Worm (Caenorhabditis elegans) whole organism, young adult: ENCODE measurements around the gene nep-10.
A peak's percentile ranks its signal among the peaks of the same experiment; 100 is the strongest.

Experiments used
- B0019.2 ChIP-seq: fragments of 200-800 bp; sonication (Bioruptor generic); conservative IDR thresholded peaks from 2 replicates; pipeline ENCODE4 v1.3.6; 2022; ENCODE audit warnings: missing genetic modification reagents, missing genetic modification characterization, missing compliant biosample characterization
- B0261.1 ChIP-seq: sonication (generic microtip); optimal IDR thresholded peaks from 2 replicates; lab custom pipeline; 2016; ENCODE audit warnings: mild to moderate bottlenecking, missing genetic modification characterization, moderate library complexity, missing compliant biosample characterization
- B0336.3 ChIP-seq: fragments of 200-800 bp; sonication (Bioruptor generic); IDR thresholded peaks from 2 replicates; pipeline ENCODE4 v1.3.6; 2022; ENCODE audit warnings: missing genetic modification characterization, missing compliant biosample characterization
- F10E7.11 ChIP-seq: sonication (generic microtip); optimal IDR thresholded peaks from 2 replicates; lab custom pipeline; 2017; ENCODE audit warnings: mild to moderate bottlenecking, missing genetic modification characterization, moderate library complexity, missing compliant biosample characterization
- F37B4.10 ChIP-seq: fragments of 200-800 bp; sonication (Bioruptor generic); IDR thresholded peaks from 2 replicates; pipeline ENCODE4 v1.3.6; 2022; ENCODE audit warnings: missing genetic modification characterization, missing compliant biosample characterization
- Y53F4B.3 ChIP-seq: fragments of 200-800 bp; sonication (Bioruptor generic); IDR thresholded peaks from 2 replicates; pipeline ENCODE4 v1.3.6; 2022; ENCODE audit warnings: missing genetic modification reagents, missing genetic modification characterization, missing compliant biosample characterization
- ama-1 ChIP-seq, 3 experiments: fragments of 150-350 bp in 1 of 3; sonication (generic microtip) in 2 of 3; optimal IDR thresholded peaks; 2 replicates each; lab custom pipeline; 2014 to 2018; ENCODE audit warnings: missing biosample characterization in 2 of 3, missing genetic modification characterization in 2 of 3, missing genetic modification reagents in 2 of 3
- aptf-2 ChIP-seq: fragments of 200-800 bp; sonication (Bioruptor generic); conservative IDR thresholded peaks from 2 replicates; pipeline ENCODE4 v1.3.6; 2022; ENCODE audit warnings: missing genetic modification reagents, missing genetic modification characterization, missing compliant biosample characterization
- atf-7 ChIP-seq: sonication (generic microtip); optimal IDR thresholded peaks from 2 replicates; lab custom pipeline; 2017; ENCODE audit warnings: mild to moderate bottlenecking, missing genetic modification characterization, missing compliant biosample characterization
- attf-3 ChIP-seq: fragments of 200-800 bp; sonication (Bioruptor generic); conservative IDR thresholded peaks from 2 replicates; pipeline ENCODE4 v1.3.6; 2022; ENCODE audit warnings: missing genetic modification reagents, missing genetic modification characterization, missing compliant biosample characterization
- attf-6 ChIP-seq: fragments of 200-800 bp; sonication (Bioruptor generic); IDR thresholded peaks from 2 replicates; pipeline ENCODE4 v1.3.6; 2022; ENCODE audit warnings: missing genetic modification reagents, missing genetic modification characterization, missing compliant biosample characterization
- bed-2 ChIP-seq: fragments of 200-800 bp; sonication (Bioruptor generic); IDR thresholded peaks from 2 replicates; pipeline ENCODE4 v1.3.6; 2022; ENCODE audit warnings: missing genetic modification reagents, missing genetic modification characterization, missing compliant biosample characterization
- ceh-58 ChIP-seq: fragments of 200-800 bp; sonication (Bioruptor generic); IDR thresholded peaks from 2 replicates; pipeline ENCODE4 v1.3.6; 2022; ENCODE audit warnings: missing genetic modification characterization, missing compliant biosample characterization
- ceh-91 ChIP-seq: fragments of 200-800 bp; sonication (Bioruptor generic); IDR thresholded peaks from 2 replicates; pipeline ENCODE4 v1.3.6; 2022; ENCODE audit warnings: missing genetic modification reagents, missing genetic modification characterization, missing compliant biosample characterization
- die-1 ChIP-seq: sonication (generic microtip); optimal IDR thresholded peaks from 2 replicates; lab custom pipeline; 2016; ENCODE audit warnings: missing genotype, mild to moderate bottlenecking, missing genetic modification characterization, missing compliant biosample characterization
- dpl-1 ChIP-seq: fragments of 150-350 bp; optimal IDR thresholded peaks from 2 replicates; lab custom pipeline; 2014; ENCODE audit warnings: missing biosample characterization, missing genetic modification reagents, missing genetic modification characterization
- efl-1 ChIP-seq: fragments of 150-350 bp; optimal IDR thresholded peaks from 2 replicates; lab custom pipeline; 2014; ENCODE audit warnings: missing biosample characterization, missing genetic modification reagents, missing genetic modification characterization
- egl-18 ChIP-seq: fragments of 200-800 bp; sonication (Bioruptor generic); IDR thresholded peaks from 2 replicates; pipeline ENCODE4 v1.3.6; 2022; ENCODE audit warnings: missing genetic modification reagents, missing genetic modification characterization, missing compliant biosample characterization
- him-1 ChIP-seq: sonication (generic microtip); optimal IDR thresholded peaks from 2 replicates; lab custom pipeline; 2016; ENCODE audit warnings: missing genotype, missing genetic modification reagents, missing genetic modification characterization, missing compliant biosample characterization
- hlh-26 ChIP-seq: fragments of 200-800 bp; sonication (Bioruptor generic); conservative IDR thresholded peaks from 2 replicates; pipeline ENCODE4 v1.3.6; 2022; ENCODE audit warnings: missing genetic modification reagents, missing genetic modification characterization, missing compliant biosample characterization
- hmg-1.2 ChIP-seq: fragments of 200-800 bp; sonication (Bioruptor generic); IDR thresholded peaks from 2 replicates; pipeline ENCODE4 v1.3.6; 2022; ENCODE audit warnings: missing genetic modification reagents, missing genetic modification characterization, missing compliant biosample characterization
- hrde-1 ChIP-seq: sonication (generic microtip); optimal IDR thresholded peaks from 2 replicates; lab custom pipeline; 2016; ENCODE audit warnings: missing genetic modification characterization, mild to moderate bottlenecking, missing compliant biosample characterization, moderate library complexity, missing genotype, missing genetic modification reagents, borderline replicate concordance
- lag-1 ChIP-seq: fragments of 200-800 bp; sonication (Bioruptor generic); IDR thresholded peaks from 2 replicates; pipeline ENCODE4 v1.3.6; 2022; ENCODE audit warnings: missing genetic modification reagents, missing genetic modification characterization, missing compliant biosample characterization
- lin-35 ChIP-seq, 3 experiments: fragments of 150-350 bp in 2 of 3; sonication (generic microtip) in 1 of 3; optimal IDR thresholded peaks; 2 replicates each; lab custom pipeline; 2014 to 2018; ENCODE audit warnings: missing biosample characterization in 3 of 3, missing genetic modification characterization in 3 of 3, missing genetic modification reagents in 3 of 3
- lin-40 ChIP-seq: sonication (generic microtip); optimal IDR thresholded peaks from 2 replicates; lab custom pipeline; 2016; ENCODE audit warnings: missing genetic modification characterization, mild to moderate bottlenecking, missing compliant biosample characterization, missing genotype, missing genetic modification reagents
- lin-54 ChIP-seq: fragments of 200-800 bp; sonication (Bioruptor generic); optimal IDR thresholded peaks from 2 replicates; lab custom pipeline; 2018; ENCODE audit warnings: mild to moderate bottlenecking, missing genetic modification characterization, missing compliant biosample characterization
- lsy-27 ChIP-seq: sonication (generic microtip); optimal IDR thresholded peaks from 2 replicates; lab custom pipeline; 2017; ENCODE audit warnings: missing genetic modification characterization, mild to moderate bottlenecking, missing compliant biosample characterization, antibody characterized with exemption, missing genotype, borderline replicate concordance; ENCODE audit not compliant: insufficient read depth
- madf-8 ChIP-seq: fragments of 200-800 bp; sonication (Bioruptor generic); conservative IDR thresholded peaks from 2 replicates; pipeline ENCODE4 v1.3.6; 2022; ENCODE audit warnings: missing genetic modification reagents, missing genetic modification characterization, missing compliant biosample characterization
- mcd-1 ChIP-seq: fragments of 200-800 bp; sonication (Bioruptor generic); IDR thresholded peaks from 2 replicates; pipeline ENCODE4 v1.3.6; 2022; ENCODE audit warnings: missing genetic modification reagents, missing genetic modification characterization, missing compliant biosample characterization
- nfyb-1 ChIP-seq: fragments of 200-800 bp; sonication (Bioruptor generic); IDR thresholded peaks from 2 replicates; pipeline ENCODE4 v1.3.6; 2022; ENCODE audit warnings: missing genetic modification reagents, missing genetic modification characterization, missing compliant biosample characterization
- nhr-179 ChIP-seq: sonication (generic microtip); optimal IDR thresholded peaks from 2 replicates; lab custom pipeline; 2016; ENCODE audit warnings: mild to moderate bottlenecking, missing genetic modification characterization, missing compliant biosample characterization
- nhr-80 ChIP-seq: sonication (generic microtip); optimal IDR thresholded peaks from 2 replicates; lab custom pipeline; 2016; ENCODE audit warnings: missing genetic modification characterization, missing compliant biosample characterization
- nhr-90 ChIP-seq: sonication (generic microtip); optimal IDR thresholded peaks from 2 replicates; lab custom pipeline; 2016; ENCODE audit warnings: missing genotype, mild to moderate bottlenecking, missing genetic modification characterization, missing compliant biosample characterization
- rec-8 ChIP-seq, 2 experiments: sonication (generic microtip); optimal IDR thresholded peaks; 2 replicates each; lab custom pipeline; 2016; ENCODE audit warnings: mild to moderate bottlenecking in 2 of 2, missing genetic modification characterization in 2 of 2, missing genetic modification reagents in 2 of 2, missing genotype in 2 of 2, missing biosample characterization in 1 of 2, missing compliant biosample characterization in 1 of 2, moderate library complexity in 1 of 2
- repo-1 ChIP-seq: sonication (generic microtip); optimal IDR thresholded peaks from 2 replicates; lab custom pipeline; 2017; ENCODE audit warnings: mild to moderate bottlenecking, missing genetic modification characterization, missing compliant biosample characterization
- snpc-3.4 ChIP-seq: sonication (generic microtip); optimal IDR thresholded peaks from 2 replicates; lab custom pipeline; 2017; ENCODE audit warnings: missing genetic modification characterization, mild to moderate bottlenecking, missing compliant biosample characterization, antibody characterized with exemption, moderate library complexity, missing genotype, missing genetic modification reagents
- somi-1 ChIP-seq: fragments of 200-800 bp; sonication (Bioruptor generic); optimal IDR thresholded peaks from 2 replicates; lab custom pipeline; 2018; ENCODE audit warnings: mild to moderate bottlenecking, missing genetic modification characterization, missing compliant biosample characterization
- unc-62 ChIP-seq: fragments of 150-350 bp; optimal IDR thresholded peaks from 2 replicates; lab custom pipeline; 2014; ENCODE audit warnings: missing biosample characterization, missing genetic modification reagents, missing genetic modification characterization
- xnd-1 ChIP-seq: sonication (generic microtip); optimal IDR thresholded peaks from 2 replicates; lab custom pipeline; 2016; ENCODE audit warnings: missing genotype, missing genetic modification reagents, missing genetic modification characterization, missing compliant biosample characterization
- zfh-2 ChIP-seq: fragments of 200-800 bp; sonication (Bioruptor generic); conservative IDR thresholded peaks from 2 replicates; pipeline ENCODE4 v1.3.6; 2022; ENCODE audit warnings: missing genetic modification reagents, missing genetic modification characterization, missing compliant biosample characterization
- zim-3 ChIP-seq: sonication (generic microtip); optimal IDR thresholded peaks from 2 replicates; lab custom pipeline; 2017; ENCODE audit warnings: mild to moderate bottlenecking, missing genetic modification characterization, moderate library complexity, missing compliant biosample characterization

The nep-10 gene

DNA sequence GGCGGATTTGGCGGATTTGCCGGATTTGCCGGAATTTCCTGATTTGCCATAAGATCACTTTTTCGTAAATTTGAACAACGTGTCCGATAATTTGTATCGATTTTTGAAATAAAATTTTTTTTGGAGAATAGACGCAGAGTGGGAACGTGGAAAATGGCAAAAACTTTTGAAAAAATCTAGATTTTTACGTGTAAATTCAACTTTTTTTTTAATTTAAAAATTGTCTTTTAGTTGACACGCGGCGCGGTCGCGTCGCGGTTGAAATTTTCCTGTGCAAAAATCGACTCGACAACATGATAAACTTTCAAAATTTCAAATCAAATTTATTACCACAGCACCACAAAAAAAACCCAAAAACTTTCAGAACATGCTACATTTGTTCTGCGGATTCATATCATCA lies 7.3 kb downstream of the nep-10 start, which contains the start of gene nep-20:
TSS of gene nep-20 (minus strand) at position 101 of the 400 bp plus-strand sequence.
- TF ChIP-seq somi-1 (GFP tag; lab: Kevin White, UChicago) (no peak), lin-40 (tag; lab: Kevin White, UChicago) (no peak), rec-8 (tag; optimal IDR thresholded peaks at IDR 0.05; lab: Kevin White, UChicago) (no peak), B0336.3 (no peak)
- TF ChIP-seq, all 124 proteins: peak for 0

DNA sequence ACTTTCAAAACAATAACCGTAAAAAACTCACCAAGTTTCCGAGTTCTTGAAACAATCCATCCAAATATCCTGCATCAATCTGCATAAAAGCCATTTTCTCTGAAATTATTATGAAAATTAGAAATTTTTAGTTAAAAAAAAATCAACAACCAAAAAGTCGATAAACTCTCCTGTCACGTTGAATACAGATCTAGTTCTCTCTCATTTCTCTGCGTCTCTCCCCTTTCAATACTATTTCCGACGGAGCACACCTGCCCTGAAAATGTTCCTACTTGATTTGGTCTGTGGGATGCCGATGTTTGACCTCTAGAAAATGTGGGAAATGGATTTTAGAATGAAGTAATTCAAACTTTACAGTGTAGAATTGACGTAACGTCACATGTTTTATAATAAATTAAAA lies 15.3 kb downstream of the nep-10 start, which contains the start of gene T06D4.6:
TSS of gene T06D4.6 (minus strand) at position 101 of the 400 bp plus-strand sequence.
- TF ChIP-seq hmg-1.2 (peak; percentile 52; the same call in 1 of the 2 replicates), B0336.3 (no peak)

DNA sequence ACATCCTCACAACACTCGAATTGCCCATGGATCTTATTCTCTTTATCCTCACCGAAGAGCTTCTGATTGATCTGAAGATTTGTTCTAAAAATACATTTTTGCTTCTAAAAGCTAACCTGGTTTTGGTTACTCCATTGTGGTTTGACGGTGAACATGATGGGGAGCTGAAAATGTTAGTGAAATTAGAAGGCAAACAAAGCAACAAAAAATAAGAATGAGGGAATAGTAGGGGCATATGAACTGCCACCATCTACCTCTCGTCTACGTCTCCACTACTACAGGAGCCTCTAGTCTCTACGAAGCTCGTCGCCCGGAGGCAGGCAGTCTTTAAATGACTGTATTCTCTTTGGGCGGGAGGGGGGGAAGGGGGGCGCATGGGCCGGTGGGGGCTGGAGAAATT lies 17.0 kb downstream of the nep-10 start, which contains the start of gene T06D4.2:
TSS of gene T06D4.2 (minus strand) at position 170 of the 400 bp plus-strand sequence.
- TF ChIP-seq egl-18 (GFP tag; lab: Robert Waterston, UW) (no peak), ceh-58 (GFP tag; lab: Robert Waterston, UW) (no peak), hmg-1.2 (no peak)

DNA sequence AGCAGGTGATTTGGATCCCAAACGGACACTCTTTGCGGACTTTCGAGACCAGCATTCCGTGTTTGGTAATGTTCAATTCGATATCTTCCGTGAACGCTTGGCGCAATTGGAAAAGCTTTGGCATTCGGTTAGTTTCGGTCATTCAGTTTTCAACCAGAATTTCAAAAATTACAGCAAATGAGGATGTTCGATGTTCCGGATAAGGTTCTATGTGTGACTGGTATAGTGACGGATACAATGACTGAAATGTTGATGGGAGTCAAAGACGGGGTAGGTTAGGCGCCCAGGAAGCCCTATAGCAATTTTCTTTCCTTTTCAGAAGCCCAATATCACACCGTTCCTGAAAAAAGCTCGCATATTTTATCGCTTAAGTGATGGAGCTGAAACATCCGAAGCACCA lies 19.6 kb downstream of the nep-10 start:
- TF ChIP-seq zfh-2 (GFP tag; lab: Robert Waterston, UW) (no peak), unc-62 (GFP tag; lab: Kevin White, UChicago) (no peak), lag-1 (GFP tag; lab: Robert Waterston, UW) (no peak), F37B4.10 (GFP tag; lab: Robert Waterston, UW) (no peak), hmg-1.2 (no peak), nhr-179 (no peak), hrde-1 (tag; lab: Kevin White, UChicago) (no peak), lsy-27 (tag; lab: Kevin White, UChicago) (no peak), B0261.1 (tag; lab: Kevin White, UChicago) (no peak), atf-7 (tag; lab: Kevin White, UChicago) (no peak), him-1 (tag; lab: Kevin White, UChicago) (no peak), lin-35 (GFP tag; optimal IDR thresholded peaks at IDR 0.05; lab: Kevin White, UChicago) (no peak)

DNA sequence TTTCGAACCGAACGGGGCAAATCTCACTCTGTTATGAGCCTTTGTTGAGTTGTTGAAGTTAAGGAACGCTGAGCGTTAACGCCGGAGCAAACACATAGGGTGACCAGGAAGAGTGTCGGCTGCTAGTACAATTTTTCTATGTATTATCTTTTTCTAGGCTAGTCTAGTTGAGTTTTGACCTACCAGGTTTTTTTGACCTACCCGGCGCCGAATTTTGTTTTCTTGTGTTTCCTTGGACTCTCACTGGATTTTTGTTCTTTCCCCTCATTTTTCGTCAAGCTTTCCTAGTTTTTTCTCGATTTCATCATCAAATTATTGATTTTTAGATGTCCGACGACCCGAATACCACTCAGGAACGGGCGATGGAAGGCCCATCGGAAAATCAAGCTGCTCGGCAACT lies 21.2 kb downstream of the nep-10 start, which contains the start of gene T06D4.1:
TSS of gene T06D4.1 (plus strand) at position 321 of the 400 bp plus-strand sequence.
- TF ChIP-seq nfyb-1 (GFP tag; lab: Robert Waterston, UW) (no peak), repo-1 (tag; lab: Kevin White, UChicago) (no peak), lin-35 (GFP tag; optimal IDR thresholded peaks at IDR 0.05; lab: Kevin White, UChicago) (no peak), ama-1 (optimal IDR thresholded peaks at IDR 0.05; lab: Kevin White, UChicago) (no peak), ama-1 (GFP tag; optimal IDR thresholded peaks at IDR 0.05; lab: Kevin White, UChicago) (no peak), F10E7.11 (tag; lab: Kevin White, UChicago) (no peak), B0019.2 (GFP tag; lab: Robert Waterston, UW) (no peak), aptf-2 (GFP tag; lab: Robert Waterston, UW) (0 out of 2 replicates have a peak, but pooled peaks have one; percentile 5), xnd-1 (tag; lab: Kevin White, UChicago) (no peak), ceh-58 (GFP tag; lab: Robert Waterston, UW) (no peak), lin-54 (GFP tag; lab: Kevin White, UChicago) (no peak), die-1 (tag; lab: Kevin White, UChicago) (no peak), Y53F4B.3 (GFP tag; lab: Robert Waterston, UW) (no peak), bed-2 (GFP tag; lab: Robert Waterston, UW) (no peak), efl-1 (GFP tag; lab: Kevin White, UChicago) (peak; percentile 80), nhr-80 (tag; lab: Kevin White, UChicago) (no peak), him-1 (tag; lab: Kevin White, UChicago) (no peak), nhr-90 (no peak), hlh-26 (no peak), attf-6 (GFP tag; lab: Robert Waterston, UW) (no peak), dpl-1 (GFP tag; lab: Kevin White, UChicago) (peak; percentile 1), snpc-3.4 (tag; lab: Kevin White, UChicago) (no peak), mcd-1 (GFP tag; lab: Robert Waterston, UW) (no peak), attf-3 (GFP tag; lab: Robert Waterston, UW) (no peak), ceh-91 (GFP tag; lab: Robert Waterston, UW) (no peak), zim-3 (no peak), madf-8 (peak; percentile 76)
